Worm (Caenorhabditis elegans) whole organism, midembryonic: Measurements from ENCODE around the gene lact-6.

ENCODE experiments used
- T22C8.4 ChIP-seq: fragments of 200-800 bp; sonication (Bioruptor generic); IDR thresholded peaks from 2 replicates; pipeline ENCODE4 v1.3.6; 2022; ENCODE audit warnings: missing genetic modification characterization, missing compliant biosample characterization
- cog-1 ChIP-seq: sonication (generic microtip); optimal IDR thresholded peaks from 2 replicates; lab custom pipeline; 2016; ENCODE audit warnings: missing genetic modification characterization, missing compliant biosample characterization
- flt-1 ChIP-seq: fragments of 200-800 bp; sonication (Bioruptor generic); IDR thresholded peaks from 2 replicates; pipeline ENCODE4 v1.3.6; 2022; ENCODE audit warnings: missing genetic modification characterization, missing compliant biosample characterization
- klf-2 ChIP-seq: fragments of 200-800 bp; sonication (Bioruptor generic); conservative IDR thresholded peaks from 2 replicates; pipeline ENCODE4 v1.3.6; 2022; ENCODE audit warnings: missing genetic modification reagents, missing genetic modification characterization, missing compliant biosample characterization
- med-1 ChIP-seq: sonication (generic microtip); optimal IDR thresholded peaks from 2 replicates; lab custom pipeline; 2017; ENCODE audit warnings: missing genetic modification characterization, mild to moderate bottlenecking, missing compliant biosample characterization, antibody characterized with exemption, missing genetic modification reagents; ENCODE audit not compliant: insufficient read depth
- ref-1 ChIP-seq: fragments of 200-800 bp; sonication (Bioruptor generic); conservative IDR thresholded peaks from 2 replicates; pipeline ENCODE4 v1.3.6; 2022; ENCODE audit warnings: missing genetic modification reagents, missing genetic modification characterization, missing compliant biosample characterization
- tab-1 ChIP-seq: fragments of 200-800 bp; sonication (Bioruptor generic); IDR thresholded peaks from 2 replicates; pipeline ENCODE4 v1.3.6; 2022; ENCODE audit warnings: missing genetic modification characterization, missing compliant biosample characterization
- ztf-23 ChIP-seq: fragments of 200-800 bp; sonication (Bioruptor generic); IDR thresholded peaks from 2 replicates; pipeline ENCODE4 v1.3.6; 2022; ENCODE audit warnings: missing genetic modification reagents, missing genetic modification characterization, missing compliant biosample characterization
- ztf-29 ChIP-seq: fragments of 200-800 bp; sonication (Bioruptor generic); IDR thresholded peaks from 2 replicates; pipeline ENCODE4 v1.3.6; 2022; ENCODE audit warnings: missing genetic modification reagents, missing genetic modification characterization, missing compliant biosample characterization

The lact-6 gene

DNA sequence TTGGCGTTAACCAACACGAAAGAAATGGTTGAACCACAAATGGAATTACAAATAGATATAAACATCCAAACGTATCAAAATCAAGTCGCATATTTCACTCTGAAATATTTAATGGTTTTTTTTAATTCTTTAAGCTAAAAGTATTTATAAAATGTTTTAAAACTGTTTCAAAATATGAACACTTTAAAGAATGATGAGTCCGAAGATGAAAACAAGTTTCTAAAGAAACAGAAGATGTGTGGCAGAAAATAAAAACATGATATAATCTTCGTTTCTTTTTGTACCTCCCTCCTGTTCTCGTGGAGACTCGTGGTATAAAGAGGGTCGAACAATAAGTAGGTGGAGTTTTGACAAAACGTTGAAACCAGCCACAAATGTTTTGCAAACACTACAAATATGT lies at the start of gene lact-6:
Gene lact-6, minus strand, starts transcription at position 101 of the 400 bp plus-strand sequence.
- TF ChIP-seq ztf-29, result no peak
- no peak for TF ChIP-seq klf-2 (GFP tag; lab: Robert Waterston, UW)
- TF ChIP-seq tab-1 (GFP tag; lab: Robert Waterston, UW), result no peak
- no peak for TF ChIP-seq med-1 (GFP tag; lab: Kevin White, UChicago)
- no peak for TF ChIP-seq cog-1 (tag; lab: Kevin White, UChicago)

DNA sequence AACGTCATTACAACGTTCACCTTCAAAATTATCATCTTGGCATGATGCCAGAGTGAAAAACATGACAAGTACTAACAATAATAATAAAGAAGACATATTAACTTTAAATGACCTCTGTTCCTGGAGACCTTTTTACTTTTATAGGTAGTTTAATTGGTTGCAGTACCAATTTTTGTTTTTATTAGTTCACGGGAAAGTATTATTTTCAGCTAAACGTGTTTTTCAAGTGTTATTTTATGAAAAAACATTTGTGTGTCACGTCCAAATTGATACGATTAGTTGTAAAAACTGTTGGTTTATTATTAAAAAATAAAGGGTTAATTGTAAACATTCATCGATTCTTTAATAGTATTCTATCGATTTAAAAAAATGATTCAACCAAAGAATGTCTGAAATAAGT lies 44.6 kb upstream of the lact-6 start, which contains the start of gene grl-24:
Gene grl-24, minus strand, starts transcription at position 101 of the 400 bp plus-strand sequence.
- no peak for TF ChIP-seq cog-1 (tag; lab: Kevin White, UChicago)
- no peak for TF ChIP-seq tab-1 (GFP tag; lab: Robert Waterston, UW)
- no peak for TF ChIP-seq flt-1 (GFP tag; lab: Robert Waterston, UW)
- no peak for TF ChIP-seq ztf-23 (GFP tag; lab: Robert Waterston, UW)
- TF ChIP-seq med-1 (GFP tag; lab: Kevin White, UChicago), result no peak
- TF ChIP-seq klf-2 (GFP tag; lab: Robert Waterston, UW), result no peak
- TF ChIP-seq T22C8.4 (GFP tag; lab: Robert Waterston, UW), result no peak
- no peak for TF ChIP-seq ztf-29
- TF ChIP-seq ref-1 (GFP tag; lab: Robert Waterston, UW), result no peak

DNA sequence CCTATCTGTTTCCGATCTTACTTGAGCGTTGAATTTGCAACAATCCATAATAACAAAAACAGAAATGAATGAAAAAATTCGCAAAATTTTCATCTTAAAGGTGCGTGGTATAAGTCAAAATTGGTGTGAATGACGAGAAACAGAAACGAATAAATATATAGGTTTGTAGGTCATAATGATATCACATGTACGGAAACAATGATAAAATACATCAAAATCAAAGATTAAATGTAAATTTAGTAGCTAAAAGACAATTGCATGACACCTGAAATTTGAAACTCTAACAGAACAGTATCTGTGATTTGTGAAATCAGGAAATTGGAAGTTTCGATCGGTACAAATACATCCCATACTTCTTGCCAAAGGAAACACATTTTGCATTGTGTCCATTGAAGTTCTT lies 44.1 kb upstream of the lact-6 start, which contains the start of gene F11E6.9:
Gene F11E6.9, minus strand, starts transcription at position 101 of the 400 bp plus-strand sequence.
- TF ChIP-seq flt-1 (GFP tag; lab: Robert Waterston, UW), result no peak
- TF ChIP-seq ref-1 (GFP tag; lab: Robert Waterston, UW), result no peak
- no peak for TF ChIP-seq cog-1 (tag; lab: Kevin White, UChicago)
- no peak for TF ChIP-seq med-1 (GFP tag; lab: Kevin White, UChicago)
- TF ChIP-seq klf-2 (GFP tag; lab: Robert Waterston, UW), result no peak
- no peak for TF ChIP-seq tab-1 (GFP tag; lab: Robert Waterston, UW)

- TF ChIP-seq flt-1 (GFP tag; lab: Robert Waterston, UW) (no peak), ref-1 (GFP tag; lab: Robert Waterston, UW) (no peak), T22C8.4 (GFP tag; lab: Robert Waterston, UW) (no peak), ztf-29 (no peak), tab-1 (GFP tag; lab: Robert Waterston, UW) (no peak), ztf-23 (GFP tag; lab: Robert Waterston, UW) (no peak), cog-1 (tag; lab: Kevin White, UChicago) (no peak), klf-2 (GFP tag; lab: Robert Waterston, UW) (no peak), med-1 (GFP tag; lab: Kevin White, UChicago) (no peak)
These were observed 42.9 kb upstream of the lact-6 start for ce11 chrIV:17474047-17474446.

- TF ChIP-seq klf-2 (GFP tag; lab: Robert Waterston, UW), result no peak
- TF ChIP-seq med-1 (GFP tag; lab: Kevin White, UChicago), result no peak
- no peak for TF ChIP-seq ref-1 (GFP tag; lab: Robert Waterston, UW)
These were observed 41.8 kb upstream of the lact-6 start, which contains the start of gene gba-3 for ce11 chrIV:17473034-17473433. Gene gba-3 (plus strand): TSS chrIV:17473334.

DNA sequence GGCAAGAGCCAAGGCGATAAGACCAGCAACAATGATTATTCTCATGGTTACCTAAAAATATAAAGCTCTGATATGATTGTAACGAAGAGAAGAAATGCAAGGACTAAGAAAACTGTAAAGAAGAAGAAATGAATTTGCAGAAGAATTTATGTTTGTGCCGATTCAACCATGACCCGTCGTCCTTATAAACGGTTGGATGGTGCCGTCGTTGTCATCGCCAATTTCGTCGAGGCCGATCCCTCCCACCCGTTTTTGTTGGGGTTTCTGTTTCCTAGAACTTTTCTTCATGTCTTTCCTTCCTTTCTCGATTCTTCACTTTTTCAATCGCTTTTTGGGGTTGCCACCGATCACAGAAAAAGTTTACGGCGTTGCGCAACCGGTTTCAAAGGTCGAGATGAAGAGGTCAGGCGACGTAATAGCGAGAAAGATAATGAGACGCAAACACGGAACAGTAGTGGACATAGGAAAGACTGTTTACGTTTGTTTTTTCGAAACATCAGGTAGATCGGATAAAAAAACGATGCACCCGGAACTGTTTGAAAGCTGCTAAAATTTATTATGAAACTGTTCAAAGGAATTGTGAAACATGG lies 40.8 kb upstream of the lact-6 start, which contains the start of gene epic-1:
Gene epic-1, minus strand, starts transcription at position 51 of the 590 bp plus-strand sequence.
- no peak for TF ChIP-seq cog-1 (tag; lab: Kevin White, UChicago)
- TF ChIP-seq ztf-29, result no peak
- no peak for TF ChIP-seq ref-1 (GFP tag; lab: Robert Waterston, UW)
- TF ChIP-seq flt-1 (GFP tag; lab: Robert Waterston, UW), result no peak
- no peak for TF ChIP-seq tab-1 (GFP tag; lab: Robert Waterston, UW)

DNA sequence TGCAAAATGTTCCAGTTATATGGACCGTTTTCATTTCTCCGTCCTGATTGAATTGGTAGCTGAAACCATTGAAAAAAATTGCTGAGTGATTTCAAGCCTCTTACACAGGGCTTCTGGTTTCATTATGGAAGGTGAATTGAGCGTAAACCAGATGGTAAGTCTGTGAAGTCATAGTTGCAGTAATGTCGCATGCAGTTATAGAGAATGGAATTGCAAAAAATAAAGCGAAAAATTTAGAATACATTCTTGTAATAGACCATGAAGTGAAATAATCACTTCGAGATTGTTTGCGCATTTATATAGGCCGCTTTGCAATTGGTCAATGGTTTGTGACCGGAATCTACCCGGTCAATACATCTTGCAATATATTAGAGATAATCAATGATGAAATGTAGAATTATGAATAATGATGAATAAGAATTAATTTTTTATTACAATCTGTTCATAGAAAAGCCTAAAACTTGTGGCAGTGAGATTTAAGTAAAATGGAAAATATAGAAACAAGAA lies 39.0 kb upstream of the lact-6 start, which contains the start of gene F11E6.4:
Gene F11E6.4, minus strand, starts transcription at position 259 of the 507 bp plus-strand sequence.
- TF ChIP-seq T22C8.4 (GFP tag; lab: Robert Waterston, UW) (no peak), ztf-29 (no peak), ref-1 (GFP tag; lab: Robert Waterston, UW) (no peak)

DNA sequence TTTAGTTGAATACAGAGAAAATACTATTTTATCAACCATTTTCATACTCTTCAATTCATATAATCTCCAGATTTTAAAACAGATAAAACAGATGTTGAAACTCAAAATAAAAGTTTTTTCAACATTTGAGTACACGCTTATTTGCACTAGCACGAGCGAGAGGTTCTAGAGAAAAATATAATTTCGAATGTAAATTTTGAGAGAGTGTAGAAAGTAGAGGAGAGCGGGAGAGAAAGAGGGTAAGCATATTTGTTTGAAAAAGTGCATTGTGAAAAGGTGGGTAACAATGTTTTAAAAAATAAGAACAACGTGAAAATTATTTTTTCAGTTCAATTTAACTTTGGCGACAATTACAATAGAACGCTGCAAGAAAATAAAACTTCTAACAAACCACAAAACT lies 36.6 kb upstream of the lact-6 start:
- TF ChIP-seq T22C8.4 (GFP tag; lab: Robert Waterston, UW) (no peak), med-1 (GFP tag; lab: Kevin White, UChicago) (no peak), ztf-29 (no peak), klf-2 (GFP tag; lab: Robert Waterston, UW) (no peak), ztf-23 (GFP tag; lab: Robert Waterston, UW) (no peak), ref-1 (GFP tag; lab: Robert Waterston, UW) (no peak), flt-1 (GFP tag; lab: Robert Waterston, UW) (no peak), tab-1 (GFP tag; lab: Robert Waterston, UW) (no peak), cog-1 (tag; lab: Kevin White, UChicago) (no peak)

- no peak for TF ChIP-seq T22C8.4 (GFP tag; lab: Robert Waterston, UW)
- no peak for TF ChIP-seq ztf-29
- no peak for TF ChIP-seq flt-1 (GFP tag; lab: Robert Waterston, UW)
- TF ChIP-seq ref-1 (GFP tag; lab: Robert Waterston, UW), result no peak
- no peak for TF ChIP-seq klf-2 (GFP tag; lab: Robert Waterston, UW)
- TF ChIP-seq med-1 (GFP tag; lab: Kevin White, UChicago), result no peak
- TF ChIP-seq ztf-23 (GFP tag; lab: Robert Waterston, UW), result no peak
- no peak for TF ChIP-seq cog-1 (tag; lab: Kevin White, UChicago)
- no peak for TF ChIP-seq tab-1 (GFP tag; lab: Robert Waterston, UW)
These were observed 36.1 kb upstream of the lact-6 start, which contains the start of gene elo-2 for ce11 chrIV:17467325-17467724. Gene elo-2 (minus strand): TSS chrIV:17467408.
